Fruit fly (Drosophila melanogaster): Measurements from ENCODE around the gene Trs33.

The Trs33 gene

DNA sequence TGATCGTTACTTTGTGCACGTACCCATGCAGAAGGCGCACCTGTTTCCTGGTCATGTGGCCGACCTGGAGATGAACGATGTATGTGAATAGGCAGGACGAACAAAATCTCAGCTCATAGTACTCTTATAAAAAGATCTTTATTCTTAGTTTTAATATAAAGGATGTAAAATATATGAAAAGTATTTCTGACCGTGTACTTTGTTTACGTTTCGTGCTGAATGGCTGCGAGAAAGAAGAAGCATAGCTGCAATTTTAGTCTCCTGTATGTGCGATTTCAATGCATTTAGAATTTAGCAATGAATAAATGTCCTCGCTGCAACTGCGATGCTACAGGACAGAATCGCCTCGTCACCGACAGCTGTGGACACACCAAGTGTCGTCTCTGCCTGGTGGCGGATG lies 3.0 kb downstream of the Trs33 start, which contains the start of the genes CG42726 and CG42727 (continued):
- TF ChIP-seq CG15514 (GFP tag; optimal IDR thresholded peaks at IDR 0.05) (no peak), Six4 (GFP tag; optimal IDR thresholded peaks at IDR 0.05) (no peak), nau (GFP tag; optimal IDR thresholded peaks at IDR 0.05) (no peak), CG13624 (GFP tag; optimal IDR thresholded peaks at IDR 0.05) (no peak), zen (tag; optimal IDR thresholded peaks at IDR 0.05) (no peak), CG8944 (GFP tag; optimal IDR thresholded peaks at IDR 0.05) (no peak), gcm (GFP tag; optimal IDR thresholded peaks at IDR 0.05) (peak; percentile 7), MBD-R2 (GFP tag; IDR thresholded peaks at IDR 0.05) (peak; percentile 94), CG4854 (GFP tag; optimal IDR thresholded peaks at IDR 0.05) (no peak), Sin3A (optimal IDR thresholded peaks at IDR 0.05) (no peak), trem (tag; optimal IDR thresholded peaks at IDR 0.05) (peak; percentile 24), CG15011 (GFP tag; optimal IDR thresholded peaks at IDR 0.05) (no peak), GATAe (GFP tag; conservative IDR thresholded peaks at IDR 0.05) (no peak), CG2875 (GFP tag; optimal IDR thresholded peaks at IDR 0.05) (no peak), ranshi (GFP tag; IDR thresholded peaks at IDR 0.05) (peak; percentile 41; the same call in 1 of the 2 replicates), CG12071 (GFP tag; optimal IDR thresholded peaks at IDR 0.05) (no peak), lilli (GFP tag; optimal IDR thresholded peaks at IDR 0.05) (peak; percentile 51), CG7271 (tag; optimal IDR thresholded peaks at IDR 0.05) (no peak), Poxn (GFP tag; IDR thresholded peaks at IDR 0.05) (no peak), CG18011 (GFP tag; optimal IDR thresholded peaks at IDR 0.05) (no peak), fd3F (GFP tag; optimal IDR thresholded peaks at IDR 0.05) (no peak), CG5180 (GFP tag; optimal IDR thresholded peaks at IDR 0.05) (no peak), prd (optimal IDR thresholded peaks at IDR 0.05) (no peak), prd (GFP tag; IDR thresholded peaks at IDR 0.05) (peak; percentile 34; the same call in 1 of the 3 replicates), D (optimal IDR thresholded peaks at IDR 0.05) (no peak), D (GFP tag; optimal IDR thresholded peaks at IDR 0.05) (no peak), YL-1 (GFP tag; optimal IDR thresholded peaks at IDR 0.05) (peak; percentile 21), vfl (GFP tag; optimal IDR thresholded peaks at IDR 0.05) (peak; percentile 16), HLH54F (GFP tag; optimal IDR thresholded peaks at IDR 0.05) (peak; percentile 13), CG4360 (GFP tag; IDR thresholded peaks at IDR 0.05) (no peak), dmrt99B (tag; optimal IDR thresholded peaks at IDR 0.05) (no peak), CG14014 (GFP tag; IDR thresholded peaks at IDR 0.05) (peak; percentile 62), D19A (tag; optimal IDR thresholded peaks at IDR 0.05) (no peak), CG3281 (GFP tag; optimal IDR thresholded peaks at IDR 0.05) (peak; percentile 39), Ssrp (tag; optimal IDR thresholded peaks at IDR 0.05) (no peak), CG32532 (GFP tag; IDR thresholded peaks at IDR 0.05) (peak; percentile 16; the same call in 1 of the 2 replicates), CG15696 (tag; optimal IDR thresholded peaks at IDR 0.05) (peak; percentile 1), Spps (tag; optimal IDR thresholded peaks at IDR 0.05) (no peak), CG3065 (GFP tag; optimal IDR thresholded peaks at IDR 0.05) (no peak), fd96Cb (tag; optimal IDR thresholded peaks at IDR 0.05) (peak; percentile 9), Dip3 (GFP tag; optimal IDR thresholded peaks at IDR 0.05) (no peak), phol (tag; optimal IDR thresholded peaks at IDR 0.05) (peak; percentile 47), run (tag; optimal IDR thresholded peaks at IDR 0.05) (no peak), NC2α (GFP tag; optimal IDR thresholded peaks at IDR 0.05) (no peak), CG16779 (GFP tag; IDR thresholded peaks at IDR 0.05) (no peak), wek (GFP tag; optimal IDR thresholded peaks at IDR 0.05) (no peak), CG31224 (GFP tag; IDR thresholded peaks at IDR 0.05) (no peak), seq (GFP tag; IDR thresholded peaks at IDR 0.05) (no peak), NfI (GFP tag; optimal IDR thresholded peaks at IDR 0.05) (peak; percentile 36), Hey (tag; optimal IDR thresholded peaks at IDR 0.05) (no peak), CG1529 (GFP tag; optimal IDR thresholded peaks at IDR 0.05) (no peak), MTF-1 (GFP tag; optimal IDR thresholded peaks at IDR 0.05; ENCODE audit: borderline replicate concordance) (no peak)

Measured in whole organism, embryonic.